Fruit fly (Drosophila melanogaster) whole organism, prepupa: ENCODE data around the gene Itgbn.

ENCODE experiments used
- Blimp-1 ChIP-seq: fragments of 200-800 bp; sonication (Bioruptor generic); optimal IDR thresholded peaks from 3 replicates; lab custom pipeline; 2017; ENCODE audit warnings: missing biosample characterization, missing genetic modification characterization, mild to moderate bottlenecking, moderate library complexity, missing genetic modification reagents
- CG10631 ChIP-seq: fragments of 200-800 bp; sonication (Bioruptor generic); optimal IDR thresholded peaks from 2 replicates; lab custom pipeline; 2016; ENCODE audit warnings: missing biosample characterization, missing genetic modification characterization
- CG10669 ChIP-seq: fragments of 200-800 bp; sonication (Bioruptor generic); optimal IDR thresholded peaks from 3 replicates; lab custom pipeline; 2018; ENCODE audit warnings: missing biosample characterization, mild to moderate bottlenecking, missing genetic modification characterization, moderate library complexity
- CG11294 ChIP-seq: fragments of 200-800 bp; sonication (Bioruptor generic); IDR thresholded peaks from 2 replicates; pipeline ENCODE4 v1.3.6; 2022; ENCODE audit warnings: missing biosample characterization, missing genetic modification characterization
- CG11762 ChIP-seq: fragments of 200-800 bp; sonication (Bioruptor generic); optimal IDR thresholded peaks from 3 replicates; lab custom pipeline; 2016; ENCODE audit warnings: missing biosample characterization, missing genetic modification characterization; ENCODE audit not compliant: insufficient read depth
- CG15336 ChIP-seq: fragments of 200-800 bp; sonication (Bioruptor generic); IDR thresholded peaks from 2 replicates; pipeline ENCODE4 v1.3.6; 2022; ENCODE audit warnings: missing biosample characterization, missing genetic modification characterization
- CG16779 ChIP-seq: fragments of 200-800 bp; sonication (Bioruptor generic); optimal IDR thresholded peaks from 3 replicates; lab custom pipeline; 2017; ENCODE audit warnings: missing biosample characterization, mild to moderate bottlenecking, missing genetic modification characterization
- CG3032 ChIP-seq: fragments of 200-800 bp; optimal IDR thresholded peaks from 2 replicates; lab custom pipeline; 2019; ENCODE audit warnings: missing biosample characterization, mild to moderate bottlenecking, missing genetic modification characterization, moderate library complexity
- CG31627 ChIP-seq: fragments of 200-800 bp; sonication (Bioruptor generic); optimal IDR thresholded peaks from 3 replicates; lab custom pipeline; 2016; ENCODE audit warnings: missing biosample characterization, missing genetic modification characterization
- CG32006 ChIP-seq: fragments of 200-800 bp; sonication (Bioruptor generic); optimal IDR thresholded peaks from 3 replicates; lab custom pipeline; 2017; ENCODE audit warnings: missing biosample characterization, mild to moderate bottlenecking, missing genetic modification characterization
- CG34406 ChIP-seq: fragments of 200-800 bp; sonication (Bioruptor generic); optimal IDR thresholded peaks from 3 replicates; lab custom pipeline; 2016; ENCODE audit warnings: missing biosample characterization, missing genetic modification characterization
- CG3919 ChIP-seq: fragments of 200-800 bp; sonication (Bioruptor generic); optimal IDR thresholded peaks from 3 replicates; lab custom pipeline; 2016; ENCODE audit warnings: missing biosample characterization, missing genetic modification characterization
- CG4318 ChIP-seq: fragments of 200-800 bp; sonication (Bioruptor generic); optimal IDR thresholded peaks from 3 replicates; lab custom pipeline; 2017; ENCODE audit warnings: missing biosample characterization, mild to moderate bottlenecking, missing genetic modification characterization
- CG6276 ChIP-seq: fragments of 200-800 bp; sonication (Bioruptor generic); optimal IDR thresholded peaks from 2 replicates; lab custom pipeline; 2017; ENCODE audit warnings: missing biosample characterization, mild to moderate bottlenecking, missing genetic modification characterization
- CG6792 ChIP-seq: fragments of 200-800 bp; sonication (Bioruptor generic); optimal IDR thresholded peaks from 3 replicates; lab custom pipeline; 2016; ENCODE audit warnings: missing biosample characterization, missing genetic modification characterization
- CG6854 ChIP-seq: fragments of 200-800 bp; sonication (Bioruptor generic); optimal IDR thresholded peaks from 2 replicates; lab custom pipeline; 2017; ENCODE audit warnings: missing biosample characterization, mild to moderate bottlenecking, missing genetic modification characterization
- CG7368 ChIP-seq: fragments of 200-800 bp; sonication (Bioruptor generic); optimal IDR thresholded peaks from 3 replicates; lab custom pipeline; 2016; ENCODE audit warnings: missing biosample characterization, missing genetic modification characterization
- CG8119 ChIP-seq: fragments of 200-800 bp; sonication (Bioruptor generic); IDR thresholded peaks from 3 replicates; pipeline ENCODE4 v1.3.6; 2022; ENCODE audit warnings: missing biosample characterization, missing genetic modification characterization
- CG8319 ChIP-seq: fragments of 200-800 bp; sonication (Bioruptor generic); optimal IDR thresholded peaks from 3 replicates; lab custom pipeline; 2016; ENCODE audit warnings: missing biosample characterization, missing genetic modification characterization
- CG9139 ChIP-seq: fragments of 200-800 bp; sonication (Bioruptor generic); optimal IDR thresholded peaks from 3 replicates; lab custom pipeline; 2017; ENCODE audit warnings: missing biosample characterization, mild to moderate bottlenecking, missing genetic modification characterization
- Eip75B ChIP-seq: fragments of 200-800 bp; sonication (Bioruptor generic); optimal IDR thresholded peaks from 3 replicates; lab custom pipeline; 2016; ENCODE audit warnings: missing biosample characterization, missing genetic modification characterization
- Eip78C ChIP-seq: fragments of 200-800 bp; sonication (Bioruptor generic); peaks from one replicate; lab custom pipeline; 2016; ENCODE audit warnings: missing biosample characterization, missing genetic modification characterization
- Eip93F ChIP-seq: fragments of 200-800 bp; sonication (Bioruptor generic); optimal IDR thresholded peaks from 2 replicates; lab custom pipeline; 2016; ENCODE audit warnings: missing biosample characterization, mild to moderate bottlenecking, missing genetic modification characterization
- Ets21C ChIP-seq: fragments of 200-800 bp; sonication (Bioruptor generic); optimal IDR thresholded peaks from 3 replicates; lab custom pipeline; 2016; ENCODE audit warnings: missing biosample characterization, missing genetic modification characterization
- Gug ChIP-seq: fragments of 200-800 bp; sonication (Bioruptor generic); IDR thresholded peaks from 2 replicates; pipeline ENCODE4 v1.3.6; 2022; ENCODE audit warnings: missing biosample characterization, missing genetic modification characterization
- Hr38 ChIP-seq: sonication (Bioruptor generic); optimal IDR thresholded peaks from 2 replicates; lab custom pipeline; 2016; ENCODE audit warnings: missing biosample characterization, missing genetic modification characterization
- Hr39 ChIP-seq: fragments of 200-800 bp; sonication (Bioruptor generic); optimal IDR thresholded peaks from 2 replicates; lab custom pipeline; 2016; ENCODE audit warnings: missing biosample characterization, missing genetic modification characterization
- Hr4 ChIP-seq: fragments of 200-800 bp; sonication (Bioruptor generic); optimal IDR thresholded peaks from 3 replicates; lab custom pipeline; 2016; ENCODE audit warnings: missing biosample characterization, missing genetic modification characterization
- Met ChIP-seq: fragments of 200-800 bp; sonication (Bioruptor generic); optimal IDR thresholded peaks from 3 replicates; lab custom pipeline; 2016; ENCODE audit warnings: missing biosample characterization, missing genetic modification characterization
- Smox ChIP-seq: fragments of 200-800 bp; sonication (Bioruptor generic); optimal IDR thresholded peaks from 3 replicates; lab custom pipeline; 2016; ENCODE audit warnings: missing biosample characterization, missing genetic modification characterization
- Sox102F ChIP-seq: fragments of 200-800 bp; sonication (Bioruptor generic); optimal IDR thresholded peaks from 2 replicates; lab custom pipeline; 2016; ENCODE audit warnings: missing biosample characterization, mild to moderate bottlenecking, missing genetic modification characterization
- Sox14 ChIP-seq: fragments of 200-800 bp; sonication (Bioruptor generic); optimal IDR thresholded peaks from 3 replicates; lab custom pipeline; 2016; ENCODE audit warnings: missing biosample characterization, missing genetic modification characterization
- achi ChIP-seq: fragments of 200-800 bp; sonication (Bioruptor generic); optimal IDR thresholded peaks from 3 replicates; lab custom pipeline; 2016; ENCODE audit warnings: missing biosample characterization, missing genetic modification characterization
- acj6 ChIP-seq: fragments of 200-800 bp; sonication (Bioruptor generic); optimal IDR thresholded peaks from 3 replicates; lab custom pipeline; 2016; ENCODE audit warnings: missing biosample characterization, missing genetic modification characterization
- dac ChIP-seq: fragments of 200-800 bp; sonication (Bioruptor generic); optimal IDR thresholded peaks from 2 replicates; lab custom pipeline; 2017; ENCODE audit warnings: missing biosample characterization, mild to moderate bottlenecking, missing genetic modification characterization
- dsx ChIP-seq: fragments of 200-800 bp; optimal IDR thresholded peaks from 3 replicates; lab custom pipeline; 2019; ENCODE audit warnings: missing biosample characterization, mild to moderate bottlenecking, missing genetic modification characterization, moderate library complexity; ENCODE audit not compliant: poor library complexity, severe bottlenecking
- eg ChIP-seq: fragments of 200-800 bp; sonication (Bioruptor generic); IDR thresholded peaks from 3 replicates; pipeline ENCODE4 v1.3.6; 2022; ENCODE audit warnings: missing biosample characterization, missing genetic modification characterization
- esn ChIP-seq: fragments of 200-800 bp; sonication (Bioruptor generic); optimal IDR thresholded peaks from 2 replicates; lab custom pipeline; 2016; ENCODE audit warnings: missing biosample characterization, mild to moderate bottlenecking, missing genetic modification characterization, moderate library complexity
- fd59A ChIP-seq: fragments of 200-800 bp; sonication (Bioruptor generic); optimal IDR thresholded peaks from 2 replicates; lab custom pipeline; 2017; ENCODE audit warnings: missing biosample characterization, mild to moderate bottlenecking, missing genetic modification characterization, missing genetic modification reagents
- fd85E ChIP-seq: fragments of 200-800 bp; sonication (Bioruptor generic); optimal IDR thresholded peaks from 3 replicates; lab custom pipeline; 2016; ENCODE audit warnings: missing biosample characterization, missing genetic modification characterization
- fkh ChIP-seq: fragments of 200-800 bp; sonication (Bioruptor generic); optimal IDR thresholded peaks from 3 replicates; lab custom pipeline; 2017; ENCODE audit warnings: missing biosample characterization, mild to moderate bottlenecking, missing genetic modification characterization, moderate library complexity
- lz ChIP-seq: fragments of 200-800 bp; sonication (Bioruptor generic); optimal IDR thresholded peaks from 3 replicates; lab custom pipeline; 2016; ENCODE audit warnings: missing biosample characterization, missing genetic modification characterization
- net ChIP-seq: fragments of 200-800 bp; sonication (Bioruptor generic); optimal IDR thresholded peaks from 3 replicates; lab custom pipeline; 2016; ENCODE audit warnings: missing biosample characterization, missing genetic modification characterization
- pdm3 ChIP-seq: fragments of 200-800 bp; sonication (Bioruptor generic); optimal IDR thresholded peaks from 3 replicates; lab custom pipeline; 2016; ENCODE audit warnings: missing biosample characterization, missing genetic modification characterization
- salr ChIP-seq, 2 experiments: fragments of 200-800 bp; sonication (Bioruptor generic); optimal IDR thresholded peaks; 3 replicates each; lab custom pipeline; 2016 to 2018; ENCODE audit warnings: missing biosample characterization in 2 of 2, missing genetic modification characterization in 2 of 2, mild to moderate bottlenecking in 1 of 2
- ss ChIP-seq, 2 experiments: fragments of 200-800 bp; sonication (Bioruptor generic); optimal IDR thresholded peaks; 2 replicates in 1 of 2; 3 replicates in 1 of 2; lab custom pipeline; 2017 to 2018; ENCODE audit warnings: mild to moderate bottlenecking in 2 of 2, missing biosample characterization in 2 of 2, missing genetic modification characterization in 2 of 2, moderate library complexity in 1 of 2
- svp ChIP-seq: fragments of 200-800 bp; sonication (Bioruptor generic); peaks from one replicate; lab custom pipeline; 2016; ENCODE audit warnings: missing biosample characterization, missing genetic modification characterization
- topi ChIP-seq: fragments of 200-800 bp; sonication (Bioruptor generic); optimal IDR thresholded peaks from 3 replicates; lab custom pipeline; 2016; ENCODE audit warnings: missing biosample characterization, missing genetic modification characterization
- vri ChIP-seq: fragments of 200-800 bp; sonication (Bioruptor generic); optimal IDR thresholded peaks from 3 replicates; lab custom pipeline; 2016; ENCODE audit warnings: missing biosample characterization, mild to moderate bottlenecking, missing genetic modification characterization

Itgbn gene

DNA sequence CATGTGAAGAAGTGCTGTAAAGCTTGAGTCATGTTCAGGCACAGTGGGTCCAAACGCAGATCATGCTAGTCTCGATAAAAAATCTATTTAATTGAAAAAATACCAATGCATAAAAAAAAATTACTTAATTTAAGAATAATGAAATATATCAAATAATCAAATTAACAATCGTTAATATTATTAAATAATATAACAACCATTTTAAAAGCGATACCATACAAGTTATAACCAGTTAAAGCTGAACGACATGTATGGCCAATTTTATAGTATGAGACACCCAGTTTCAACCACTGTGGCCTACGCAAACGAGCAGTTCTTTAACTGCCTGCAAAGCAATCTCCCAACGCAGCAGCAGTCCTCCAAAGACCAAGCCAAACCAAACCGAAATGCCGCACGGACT lies 47.4 kb upstream of the Itgbn start (continued):
- TF ChIP-seq Smox (GFP tag; lab: Kevin White, UChicago): no peak
- no peak for TF ChIP-seq lz
- no peak for TF ChIP-seq pdm3 (GFP tag; lab: Kevin White, UChicago)
- TF ChIP-seq fd59A (GFP tag; lab: Kevin White, UChicago): peak; percentile 10
- TF ChIP-seq salr (GFP tag; optimal IDR thresholded peaks at IDR 0.05; lab: Kevin White, UChicago): peak in 1 of 2 experiments; percentile 64
- TF ChIP-seq CG3032 (tag; lab: Kevin White, UChicago): peak; percentile 63
- TF ChIP-seq acj6 (GFP tag; lab: Kevin White, UChicago): peak; percentile 54
- TF ChIP-seq vri: no peak
- peak; percentile 75 for TF ChIP-seq CG15336
- TF ChIP-seq CG11294: no peak
- TF ChIP-seq dac: peak; percentile 4
- TF ChIP-seq CG9139 (GFP tag; lab: Kevin White, UChicago): peak; percentile 44
- no peak for TF ChIP-seq Sox102F (GFP tag; lab: Kevin White, UChicago)
- TF ChIP-seq Gug (GFP tag; lab: Robert Waterston, UW): no peak
- peak; percentile 8 for TF ChIP-seq esn (GFP tag; lab: Kevin White, UChicago)
- TF ChIP-seq, all 60 proteins: peak for 36

DNA sequence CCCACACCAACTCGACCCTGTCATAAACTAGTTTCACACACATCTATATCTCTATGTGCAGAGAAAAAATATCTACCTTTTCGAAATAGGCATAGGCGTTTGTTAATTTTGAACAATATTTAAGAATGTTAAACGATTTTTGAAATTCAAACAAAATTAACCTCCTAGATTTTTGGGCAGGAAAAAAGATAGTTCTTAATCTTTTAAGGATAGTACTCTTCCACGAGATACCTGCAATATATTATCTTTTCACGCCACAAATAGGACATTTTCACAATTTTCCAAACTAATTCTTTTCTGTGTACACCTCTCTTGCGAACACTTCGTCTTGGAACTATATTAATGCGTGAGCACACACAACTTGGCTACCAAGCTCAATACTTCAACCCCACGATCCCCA lies 46.2 kb upstream of the Itgbn start:
- TF ChIP-seq topi (no peak), net (no peak), salr (GFP tag; optimal IDR thresholded peaks at IDR 0.05; lab: Kevin White, UChicago) (peak; percentile 55 to 56), Eip93F (no peak), CG8119 (peak; percentile 41; the same call in 1 of the 3 replicates), lz (no peak), Eip75B (peak; percentile 25), Eip78C (GFP tag; lab: Kevin White, UChicago) (peak; percentile 62), CG8319 (GFP tag; lab: Kevin White, UChicago) (no peak), CG34406 (GFP tag; lab: Kevin White, UChicago) (no peak), CG6276 (GFP tag; lab: Kevin White, UChicago) (no peak), CG10669 (GFP tag; lab: Kevin White, UChicago) (peak; percentile 64), CG32006 (GFP tag; lab: Kevin White, UChicago) (peak; percentile 54), acj6 (GFP tag; lab: Kevin White, UChicago) (peak; percentile 27), Blimp-1 (no peak), CG11294 (no peak), fkh (GFP tag; lab: Kevin White, UChicago) (no peak), Met (GFP tag; lab: Kevin White, UChicago) (no peak), Hr38 (GFP tag; lab: Kevin White, UChicago) (no peak), Hr39 (GFP tag; lab: Kevin White, UChicago) (no peak), dsx (peak; percentile 57), fd59A (GFP tag; lab: Kevin White, UChicago) (peak; percentile 56), CG15336 (0 out of 2 replicates have a peak, but pooled peaks have one; percentile 29), CG6854 (GFP tag; lab: Kevin White, UChicago) (no peak), vri (no peak), Sox102F (GFP tag; lab: Kevin White, UChicago) (no peak), achi (GFP tag; lab: Kevin White, UChicago) (peak; percentile 29), CG3032 (tag; lab: Kevin White, UChicago) (peak; percentile 79), fd85E (no peak), CG3919 (GFP tag; lab: Kevin White, UChicago) (peak; percentile 48), ss (GFP tag; optimal IDR thresholded peaks at IDR 0.05; lab: Kevin White, UChicago) (peak; percentile 11 to 53), CG9139 (GFP tag; lab: Kevin White, UChicago) (no peak), Hr4 (GFP tag; lab: Kevin White, UChicago) (peak; percentile 39), CG6792 (no peak), CG16779 (tag; lab: Kevin White, UChicago) (peak; percentile 1), CG31627 (GFP tag; lab: Kevin White, UChicago) (no peak), CG4318 (GFP tag; lab: Kevin White, UChicago) (peak; percentile 18), Ets21C (GFP tag; lab: Kevin White, UChicago) (no peak), CG7368 (GFP tag; lab: Kevin White, UChicago) (no peak), Sox14 (peak; percentile 54), CG11762 (GFP tag; lab: Kevin White, UChicago) (peak; percentile 4), CG10631 (GFP tag; lab: Kevin White, UChicago) (peak; percentile 65), svp (GFP tag; lab: Kevin White, UChicago) (no peak), eg (GFP tag; lab: Robert Waterston, UW) (no peak), Smox (GFP tag; lab: Kevin White, UChicago) (no peak)
